Worm (Caenorhabditis elegans) whole organism, L2 larva: ENCODE results near the gene R160.2.

Source experiments
- C34F6.9 ChIP-seq: fragments of 150-350 bp; optimal IDR thresholded peaks from 2 replicates; lab custom pipeline; 2014; ENCODE audit warnings: missing biosample characterization, missing genetic modification characterization
- F13H6.1 ChIP-seq: sonication (generic microtip); optimal IDR thresholded peaks from 2 replicates; lab custom pipeline; 2016; ENCODE audit warnings: missing genetic modification characterization, missing compliant biosample characterization
- R02D3.7 ChIP-seq: fragments of 150-350 bp; optimal IDR thresholded peaks from 2 replicates; lab custom pipeline; 2014; ENCODE audit warnings: missing biosample characterization, missing genetic modification characterization
- ZK546.5 ChIP-seq: sonication (generic microtip); optimal IDR thresholded peaks from 2 replicates; lab custom pipeline; 2017; ENCODE audit warnings: missing biosample characterization, missing genetic modification characterization
- alr-1 ChIP-seq: fragments of 150-350 bp; optimal IDR thresholded peaks from 2 replicates; lab custom pipeline; 2014; ENCODE audit warnings: missing biosample characterization, missing genetic modification characterization
- ama-1 ChIP-seq: fragments of 150-350 bp; optimal IDR thresholded peaks from 2 replicates; lab custom pipeline; 2018; ENCODE audit warnings: inconsistent platforms
- blmp-1 ChIP-seq: sonication (generic microtip); optimal IDR thresholded peaks from 2 replicates; lab custom pipeline; 2017; ENCODE audit warnings: missing genetic modification characterization, mild to moderate bottlenecking, missing compliant biosample characterization, antibody characterized with exemption, moderate library complexity; ENCODE audit not compliant: insufficient read depth
- ceh-16 ChIP-seq: fragments of 150-350 bp; optimal IDR thresholded peaks from 2 replicates; lab custom pipeline; 2014; ENCODE audit warnings: missing biosample characterization, missing genetic modification characterization
- ceh-82 ChIP-seq: fragments of 150-350 bp; optimal IDR thresholded peaks from 2 replicates; lab custom pipeline; 2014; ENCODE audit warnings: missing biosample characterization, missing genetic modification characterization
- elt-1 ChIP-seq: fragments of 150-350 bp; optimal IDR thresholded peaks from 2 replicates; lab custom pipeline; 2014; ENCODE audit warnings: missing biosample characterization, missing genetic modification characterization
- elt-3 ChIP-seq: sonication (generic microtip); optimal IDR thresholded peaks from 2 replicates; lab custom pipeline; 2017; ENCODE audit warnings: missing biosample characterization, missing genetic modification characterization
- fos-1 ChIP-seq: fragments of 150-350 bp; optimal IDR thresholded peaks from 2 replicates; lab custom pipeline; 2014; ENCODE audit warnings: missing biosample characterization, missing genetic modification characterization
- lin-11 ChIP-seq: fragments of 150-350 bp; sonication (generic microtip); optimal IDR thresholded peaks from 2 replicates; lab custom pipeline; 2014; ENCODE audit warnings: missing biosample characterization, missing genetic modification characterization, inconsistent platforms, mixed read lengths
- lin-13 ChIP-seq: fragments of 150-350 bp; optimal IDR thresholded peaks from 2 replicates; lab custom pipeline; 2014; ENCODE audit warnings: missing biosample characterization, missing genetic modification reagents, missing genetic modification characterization
- mab-5 ChIP-seq: fragments of 150-350 bp; optimal IDR thresholded peaks from 2 replicates; lab custom pipeline; 2014; ENCODE audit warnings: missing biosample characterization, missing genetic modification characterization
- mbf-1 ChIP-seq: sonication (generic microtip); optimal IDR thresholded peaks from 2 replicates; lab custom pipeline; 2017; ENCODE audit warnings: missing biosample characterization, missing genetic modification characterization
- mdl-1 ChIP-seq, 2 experiments: fragments of 150-350 bp in 1 of 2; sonication (generic microtip) in 1 of 2; optimal IDR thresholded peaks; 2 replicates each; lab custom pipeline; 2017; ENCODE audit warnings: missing biosample characterization in 2 of 2, missing genetic modification characterization in 2 of 2
- nhr-10 ChIP-seq: sonication (generic microtip); optimal IDR thresholded peaks from 2 replicates; lab custom pipeline; 2017; ENCODE audit warnings: missing biosample characterization, missing genetic modification characterization
- nhr-11 ChIP-seq: fragments of 150-350 bp; optimal IDR thresholded peaks from 2 replicates; lab custom pipeline; 2014; ENCODE audit warnings: missing biosample characterization, missing genetic modification characterization
- nhr-12 ChIP-seq: fragments of 150-350 bp; optimal IDR thresholded peaks from 2 replicates; lab custom pipeline; 2014; ENCODE audit warnings: missing biosample characterization, missing genetic modification characterization
- nhr-129 ChIP-seq: fragments of 150-350 bp; optimal IDR thresholded peaks from 2 replicates; lab custom pipeline; 2014; ENCODE audit warnings: missing biosample characterization, missing genetic modification characterization
- nhr-21 ChIP-seq: fragments of 150-350 bp; optimal IDR thresholded peaks from 2 replicates; lab custom pipeline; 2014; ENCODE audit warnings: missing biosample characterization, missing genetic modification characterization
- nhr-23 ChIP-seq: fragments of 150-350 bp; optimal IDR thresholded peaks from 2 replicates; lab custom pipeline; 2014; ENCODE audit warnings: missing biosample characterization, missing genetic modification reagents, missing genetic modification characterization
- nhr-237 ChIP-seq: fragments of 150-350 bp; optimal IDR thresholded peaks from 2 replicates; lab custom pipeline; 2014; ENCODE audit warnings: missing biosample characterization, missing genetic modification characterization
- nhr-25 ChIP-seq: fragments of 150-350 bp; sonication (generic microtip); optimal IDR thresholded peaks from 3 replicates; lab custom pipeline; 2014; ENCODE audit warnings: missing biosample characterization, missing genetic modification characterization
- nhr-6 ChIP-seq: fragments of 150-350 bp; optimal IDR thresholded peaks from 2 replicates; lab custom pipeline; 2014; ENCODE audit warnings: missing biosample characterization, missing genetic modification characterization
- peb-1 ChIP-seq: fragments of 150-350 bp; optimal IDR thresholded peaks from 2 replicates; lab custom pipeline; 2014; ENCODE audit warnings: missing biosample characterization, missing genetic modification characterization
- sem-4 ChIP-seq: fragments of 150-350 bp; optimal IDR thresholded peaks from 2 replicates; lab custom pipeline; 2014; ENCODE audit warnings: missing biosample characterization, missing genetic modification reagents, missing genetic modification characterization
- skn-1 ChIP-seq: sonication (generic microtip); optimal IDR thresholded peaks from 2 replicates; lab custom pipeline; 2017; ENCODE audit warnings: missing biosample characterization, missing genetic modification characterization
- sma-3 ChIP-seq: sonication (generic microtip); optimal IDR thresholded peaks from 2 replicates; lab custom pipeline; 2016; ENCODE audit warnings: missing genetic modification reagents, missing genetic modification characterization, missing compliant biosample characterization
- snpc-4 ChIP-seq: fragments of 150-350 bp; optimal IDR thresholded peaks from 2 replicates; lab custom pipeline; 2014; ENCODE audit warnings: missing biosample characterization, missing genetic modification characterization
- unc-39 ChIP-seq: fragments of 150-350 bp; optimal IDR thresholded peaks from 2 replicates; lab custom pipeline; 2014; ENCODE audit warnings: missing biosample characterization, missing genetic modification characterization
- unc-55 ChIP-seq: fragments of 150-350 bp; sonication (generic microtip); optimal IDR thresholded peaks from 3 replicates; lab custom pipeline; 2014; ENCODE audit warnings: missing biosample characterization, missing genetic modification reagents, missing genetic modification characterization
- unc-62 ChIP-seq: fragments of 150-350 bp; optimal IDR thresholded peaks from 2 replicates; lab custom pipeline; 2014; ENCODE audit warnings: missing biosample characterization, missing genetic modification reagents, missing genetic modification characterization
- zag-1 ChIP-seq: fragments of 150-350 bp; optimal IDR thresholded peaks from 2 replicates; lab custom pipeline; 2014; ENCODE audit warnings: missing biosample characterization, missing genetic modification characterization
- ztf-1 ChIP-seq: fragments of 200-800 bp; sonication (Bioruptor generic); conservative IDR thresholded peaks from 2 replicates; pipeline ENCODE4 v1.3.6; 2022; ENCODE audit warnings: missing genetic modification characterization, missing compliant biosample characterization
- ztf-11 ChIP-seq: sonication (generic microtip); optimal IDR thresholded peaks from 2 replicates; lab custom pipeline; 2017; ENCODE audit warnings: missing biosample characterization, missing genetic modification characterization
- ztf-4 ChIP-seq: fragments of 150-350 bp; optimal IDR thresholded peaks from 2 replicates; lab custom pipeline; 2014; ENCODE audit warnings: missing biosample characterization, missing genetic modification characterization

The R160.2 gene

ce11 chrX:4415289-4415688 lies 38.6 kb upstream of the R160.2 start:
- TF ChIP-seq mbf-1 (tag; lab: Kevin White, UChicago) (no peak), nhr-6 (no peak), nhr-23 (tag; lab: Kevin White, UChicago) (no peak), nhr-12 (tag; lab: Kevin White, UChicago) (no peak), ztf-1 (GFP tag; lab: Robert Waterston, UW) (no peak), unc-62 (GFP tag; lab: Kevin White, UChicago) (no peak), mdl-1 (tag; optimal IDR thresholded peaks at IDR 0.05; lab: Kevin White, UChicago) (no peak), unc-55 (GFP tag; lab: Kevin White, UChicago) (no peak), zag-1 (no peak), R02D3.7 (tag; lab: Kevin White, UChicago) (no peak), elt-3 (tag; lab: Kevin White, UChicago) (no peak)

ce11 chrX:4413206-4413605 lies 36.5 kb upstream of the R160.2 start:
- TF ChIP-seq nhr-6, result no peak
- no peak for TF ChIP-seq elt-1 (tag; lab: Kevin White, UChicago)
- TF ChIP-seq mdl-1 (tag; optimal IDR thresholded peaks at IDR 0.05; lab: Kevin White, UChicago), result no peak
- no peak for TF ChIP-seq elt-3 (tag; lab: Kevin White, UChicago)
- no peak for TF ChIP-seq sma-3 (GFP tag; lab: Kevin White, UChicago)
- no peak for TF ChIP-seq zag-1
- TF ChIP-seq nhr-21 (tag; lab: Kevin White, UChicago), result no peak
- TF ChIP-seq blmp-1, result no peak
- no peak for TF ChIP-seq nhr-25 (tag; lab: Kevin White, UChicago)
- TF ChIP-seq mbf-1 (tag; lab: Kevin White, UChicago), result no peak
- TF ChIP-seq ceh-82 (tag; lab: Kevin White, UChicago), result no peak
- no peak for TF ChIP-seq ztf-1 (GFP tag; lab: Robert Waterston, UW)
- TF ChIP-seq nhr-237 (tag; lab: Kevin White, UChicago), result no peak
- TF ChIP-seq lin-13 (GFP tag; lab: Kevin White, UChicago), result no peak
- TF ChIP-seq F13H6.1, result no peak
- TF ChIP-seq unc-39, result no peak
- no peak for TF ChIP-seq peb-1 (tag; lab: Kevin White, UChicago)
- TF ChIP-seq, all 48 proteins: peak for 0

DNA sequence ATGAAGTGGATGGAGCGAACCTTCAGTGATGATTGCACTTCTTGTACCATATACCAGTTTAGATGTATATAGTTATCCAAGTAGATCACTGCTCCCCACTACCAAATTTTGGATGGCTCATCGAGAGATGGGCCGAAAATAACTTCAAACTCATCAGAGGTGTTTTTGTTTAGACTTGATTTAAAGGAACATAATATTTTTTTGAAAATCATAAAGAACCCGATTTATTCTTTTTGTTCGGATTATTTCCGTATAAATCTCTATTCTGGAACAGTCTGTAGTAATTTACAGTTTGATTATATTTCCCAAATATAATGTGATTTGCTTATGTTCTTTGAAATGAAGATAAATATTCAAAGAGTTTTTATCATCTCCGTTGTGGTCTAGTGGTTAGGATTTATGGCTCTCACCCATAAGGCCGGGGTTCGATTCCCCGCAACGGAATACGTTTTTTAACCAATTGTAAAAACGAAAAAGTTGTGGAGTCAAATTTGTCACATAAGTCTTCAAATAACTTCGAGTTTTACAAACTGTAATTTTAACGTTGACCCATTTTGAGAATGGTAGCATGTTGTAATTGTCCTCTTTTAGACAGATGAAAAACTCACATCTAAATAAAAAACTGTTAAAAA lies 33.7 kb upstream of the R160.2 start:
- no peak for TF ChIP-seq nhr-237 (tag; lab: Kevin White, UChicago)
- TF ChIP-seq ceh-16 (tag; lab: Kevin White, UChicago), result no peak
- no peak for TF ChIP-seq nhr-23 (tag; lab: Kevin White, UChicago)
- no peak for TF ChIP-seq nhr-12 (tag; lab: Kevin White, UChicago)
- no peak for TF ChIP-seq C34F6.9

- no peak for TF ChIP-seq nhr-129 (tag; lab: Kevin White, UChicago)
- TF ChIP-seq unc-62 (GFP tag; lab: Kevin White, UChicago), result no peak
- TF ChIP-seq ZK546.5, result no peak
- no peak for TF ChIP-seq ztf-11 (tag; lab: Kevin White, UChicago)
- no peak for TF ChIP-seq nhr-237 (tag; lab: Kevin White, UChicago)
- TF ChIP-seq sem-4 (tag; lab: Kevin White, UChicago), result no peak
- TF ChIP-seq mdl-1 (tag; optimal IDR thresholded peaks at IDR 0.05; lab: Kevin White, UChicago), result no peak
- no peak for TF ChIP-seq snpc-4 (tag; lab: Kevin White, UChicago)
- no peak for TF ChIP-seq C34F6.9
- no peak for TF ChIP-seq lin-11 (tag; lab: Kevin White, UChicago)
- TF ChIP-seq unc-55 (GFP tag; lab: Kevin White, UChicago), result no peak
- TF ChIP-seq ama-1 (lab: Kevin White, UChicago), result no peak
- no peak for TF ChIP-seq alr-1 (tag; lab: Kevin White, UChicago)
- no peak for TF ChIP-seq lin-13 (GFP tag; lab: Kevin White, UChicago)
- TF ChIP-seq elt-3 (tag; lab: Kevin White, UChicago), result no peak
- TF ChIP-seq fos-1 (tag; lab: Kevin White, UChicago), result no peak
Measured at ce11 chrX:4409591-4410279, 33.0 kb upstream of the R160.2 start.

- TF ChIP-seq nhr-6 (no peak), lin-11 (tag; lab: Kevin White, UChicago) (no peak), nhr-10 (tag; lab: Kevin White, UChicago) (no peak), zag-1 (peak; percentile 22), nhr-11 (tag; lab: Kevin White, UChicago) (no peak), ztf-4 (tag; lab: Kevin White, UChicago) (no peak), elt-3 (tag; lab: Kevin White, UChicago) (no peak), R02D3.7 (tag; lab: Kevin White, UChicago) (no peak), unc-55 (GFP tag; lab: Kevin White, UChicago) (peak; percentile 52), mab-5 (tag; lab: Kevin White, UChicago) (peak; percentile 76), sma-3 (GFP tag; lab: Kevin White, UChicago) (no peak), skn-1 (tag; lab: Kevin White, UChicago) (no peak), nhr-25 (tag; lab: Kevin White, UChicago) (no peak)
Measured at ce11 chrX:4408466-4408865, 31.8 kb upstream of the R160.2 start.
